Worm (Caenorhabditis elegans) whole organism, young adult: ENCODE measurements around the gene rpn-3.

Source experiments
- D2030.7 ChIP-seq: fragments of 200-800 bp; sonication (Bioruptor generic); IDR thresholded peaks from 2 replicates; pipeline ENCODE4 v1.3.6; 2022; ENCODE audit warnings: missing genetic modification reagents, missing genetic modification characterization, missing compliant biosample characterization
- F39B2.1 ChIP-seq: fragments of 200-800 bp; sonication (Bioruptor generic); IDR thresholded peaks from 2 replicates; pipeline ENCODE4 v1.3.6; 2022; ENCODE audit warnings: missing genetic modification reagents, missing genetic modification characterization, missing compliant biosample characterization
- F49E8.2 ChIP-seq: sonication (generic microtip); optimal IDR thresholded peaks from 3 replicates; lab custom pipeline; 2017; ENCODE audit warnings: missing genetic modification characterization, mild to moderate bottlenecking, missing compliant biosample characterization, antibody characterized with exemption, moderate library complexity; ENCODE audit not compliant: insufficient read depth
- F52B5.7 ChIP-seq: sonication (generic microtip); optimal IDR thresholded peaks from 2 replicates; lab custom pipeline; 2016; ENCODE audit warnings: mild to moderate bottlenecking, missing genetic modification characterization, missing compliant biosample characterization
- F55B11.4 ChIP-seq: sonication (generic microtip); optimal IDR thresholded peaks from 2 replicates; lab custom pipeline; 2016; ENCODE audit warnings: missing compliant biosample characterization, missing genetic modification characterization, borderline replicate concordance; ENCODE audit not compliant: insufficient read depth
- F57A8.1 ChIP-seq: fragments of 200-800 bp; sonication (Bioruptor generic); optimal IDR thresholded peaks from 2 replicates; lab custom pipeline; 2018; ENCODE audit warnings: mild to moderate bottlenecking, missing genetic modification characterization, moderate library complexity, missing compliant biosample characterization
- K12H6.12 ChIP-seq: fragments of 200-800 bp; sonication (Bioruptor generic); optimal IDR thresholded peaks from 2 replicates; lab custom pipeline; 2018; ENCODE audit warnings: mild to moderate bottlenecking, missing genetic modification characterization, missing compliant biosample characterization
- T07F8.4 ChIP-seq: sonication (generic microtip); optimal IDR thresholded peaks from 2 replicates; lab custom pipeline; 2016; ENCODE audit warnings: mild to moderate bottlenecking, missing genetic modification characterization, moderate library complexity, missing compliant biosample characterization
- Y53F4B.3 ChIP-seq: fragments of 200-800 bp; sonication (Bioruptor generic); IDR thresholded peaks from 2 replicates; pipeline ENCODE4 v1.3.6; 2022; ENCODE audit warnings: missing genetic modification reagents, missing genetic modification characterization, missing compliant biosample characterization
- Y56A3A.18 ChIP-seq: fragments of 200-800 bp; sonication (Bioruptor generic); IDR thresholded peaks from 2 replicates; pipeline ENCODE4 v1.3.6; 2022; ENCODE audit warnings: missing genetic modification reagents, missing genetic modification characterization, missing compliant biosample characterization
- Y67H2A.10 ChIP-seq: fragments of 200-800 bp; sonication (Bioruptor generic); conservative IDR thresholded peaks from 2 replicates; pipeline ENCODE4 v1.3.6; 2022; ENCODE audit warnings: missing genetic modification reagents, missing genetic modification characterization, missing compliant biosample characterization
- Y79H2A.3 ChIP-seq: fragments of 200-800 bp; sonication (Bioruptor generic); conservative IDR thresholded peaks from 2 replicates; pipeline ENCODE4 v1.3.6; 2022; ENCODE audit warnings: missing genetic modification reagents, missing genetic modification characterization, missing compliant biosample characterization
- ZK185.1 ChIP-seq: sonication (generic microtip); optimal IDR thresholded peaks from 2 replicates; lab custom pipeline; 2016; ENCODE audit warnings: mild to moderate bottlenecking, missing genetic modification characterization, missing compliant biosample characterization; ENCODE audit not compliant: poor library complexity, severe bottlenecking
- akir-1 ChIP-seq: fragments of 200-800 bp; sonication (Bioruptor generic); optimal IDR thresholded peaks from 2 replicates; lab custom pipeline; 2018; ENCODE audit warnings: mild to moderate bottlenecking, missing genetic modification characterization, moderate library complexity, missing compliant biosample characterization
- attf-3 ChIP-seq: fragments of 200-800 bp; sonication (Bioruptor generic); conservative IDR thresholded peaks from 2 replicates; pipeline ENCODE4 v1.3.6; 2022; ENCODE audit warnings: missing genetic modification reagents, missing genetic modification characterization, missing compliant biosample characterization
- attf-6 ChIP-seq: fragments of 200-800 bp; sonication (Bioruptor generic); IDR thresholded peaks from 2 replicates; pipeline ENCODE4 v1.3.6; 2022; ENCODE audit warnings: missing genetic modification reagents, missing genetic modification characterization, missing compliant biosample characterization
- cebp-1 ChIP-seq, 2 experiments: fragments of 200-800 bp in 1 of 2; sonication (Bioruptor generic) in 1 of 2; sonication (generic microtip) in 1 of 2; IDR thresholded peaks in 1 of 2; optimal IDR thresholded peaks in 1 of 2; 2 replicates each; pipeline versions ENCODE4 v1.3.6 to Lab custom; 2017 to 2022; ENCODE audit warnings: missing compliant biosample characterization in 2 of 2, missing genetic modification characterization in 2 of 2, mild to moderate bottlenecking in 1 of 2, missing genetic modification reagents in 1 of 2, moderate library complexity in 1 of 2
- cebp-2 ChIP-seq: fragments of 200-800 bp; sonication (Bioruptor generic); IDR thresholded peaks from 2 replicates; pipeline ENCODE4 v1.3.6; 2022; ENCODE audit warnings: missing genetic modification characterization, missing compliant biosample characterization
- ceh-40 ChIP-seq: fragments of 200-800 bp; sonication (Bioruptor generic); IDR thresholded peaks from 2 replicates; pipeline ENCODE4 v1.3.6; 2022; ENCODE audit warnings: missing genetic modification characterization, missing compliant biosample characterization
- chd-7 ChIP-seq: sonication (generic microtip); optimal IDR thresholded peaks from 2 replicates; lab custom pipeline; 2016; ENCODE audit warnings: mild to moderate bottlenecking, missing genetic modification characterization, moderate library complexity, missing compliant biosample characterization
- die-1 ChIP-seq: sonication (generic microtip); optimal IDR thresholded peaks from 2 replicates; lab custom pipeline; 2016; ENCODE audit warnings: missing genotype, mild to moderate bottlenecking, missing genetic modification characterization, missing compliant biosample characterization
- dox-1 ChIP-seq: fragments of 200-800 bp; sonication (Bioruptor generic); IDR thresholded peaks from 2 replicates; pipeline ENCODE4 v1.3.6; 2022; ENCODE audit warnings: missing genetic modification reagents, missing genetic modification characterization, missing compliant biosample characterization
- dpl-1 ChIP-seq: fragments of 150-350 bp; optimal IDR thresholded peaks from 2 replicates; lab custom pipeline; 2014; ENCODE audit warnings: missing biosample characterization, missing genetic modification reagents, missing genetic modification characterization
- ets-4 ChIP-seq: fragments of 200-800 bp; sonication (Bioruptor generic); optimal IDR thresholded peaks from 2 replicates; lab custom pipeline; 2018; ENCODE audit warnings: mild to moderate bottlenecking, missing genetic modification characterization, missing compliant biosample characterization
- gei-17 ChIP-seq: fragments of 200-800 bp; sonication (Bioruptor generic); optimal IDR thresholded peaks from 2 replicates; lab custom pipeline; 2018; ENCODE audit warnings: mild to moderate bottlenecking, missing genetic modification characterization, missing compliant biosample characterization
- him-1 ChIP-seq: sonication (generic microtip); optimal IDR thresholded peaks from 2 replicates; lab custom pipeline; 2016; ENCODE audit warnings: missing genotype, missing genetic modification reagents, missing genetic modification characterization, missing compliant biosample characterization
- hsf-1 ChIP-seq: fragments of 200-800 bp; sonication (Bioruptor generic); IDR thresholded peaks from 2 replicates; pipeline ENCODE4 v1.3.6; 2022; ENCODE audit warnings: missing genetic modification reagents, missing genetic modification characterization, missing compliant biosample characterization
- let-526 ChIP-seq: fragments of 200-800 bp; sonication (Bioruptor generic); IDR thresholded peaks from 2 replicates; pipeline ENCODE4 v1.3.6; 2022; ENCODE audit warnings: missing genetic modification reagents, missing genetic modification characterization, missing compliant biosample characterization
- let-607 ChIP-seq, 2 experiments: fragments of 200-800 bp in 1 of 2; sonication (Bioruptor generic) in 1 of 2; sonication (generic microtip) in 1 of 2; optimal IDR thresholded peaks; 2 replicates each; lab custom pipeline; 2016 to 2018; ENCODE audit warnings: mild to moderate bottlenecking in 2 of 2, missing compliant biosample characterization in 2 of 2, missing genetic modification characterization in 2 of 2, moderate library complexity in 2 of 2, missing genotype in 1 of 2
- lin-35 ChIP-seq, 3 experiments: fragments of 150-350 bp in 2 of 3; sonication (generic microtip) in 1 of 3; optimal IDR thresholded peaks; 2 replicates each; lab custom pipeline; 2014 to 2018; ENCODE audit warnings: missing biosample characterization in 3 of 3, missing genetic modification characterization in 3 of 3, missing genetic modification reagents in 3 of 3
- madf-6 ChIP-seq: fragments of 200-800 bp; sonication (Bioruptor generic); IDR thresholded peaks from 2 replicates; pipeline ENCODE4 v1.3.6; 2022; ENCODE audit warnings: missing genetic modification reagents, missing genetic modification characterization, missing compliant biosample characterization
- madf-8 ChIP-seq: fragments of 200-800 bp; sonication (Bioruptor generic); conservative IDR thresholded peaks from 2 replicates; pipeline ENCODE4 v1.3.6; 2022; ENCODE audit warnings: missing genetic modification reagents, missing genetic modification characterization, missing compliant biosample characterization
- mxl-1 ChIP-seq: sonication (generic microtip); optimal IDR thresholded peaks from 2 replicates; lab custom pipeline; 2016; ENCODE audit warnings: missing genetic modification characterization, missing compliant biosample characterization
- nhr-120 ChIP-seq: fragments of 200-800 bp; sonication (Bioruptor generic); IDR thresholded peaks from 2 replicates; pipeline ENCODE4 v1.3.6; 2022; ENCODE audit warnings: missing genetic modification characterization, missing compliant biosample characterization
- nhr-90 ChIP-seq: sonication (generic microtip); optimal IDR thresholded peaks from 2 replicates; lab custom pipeline; 2016; ENCODE audit warnings: missing genotype, mild to moderate bottlenecking, missing genetic modification characterization, missing compliant biosample characterization
- pbrm-1 ChIP-seq: fragments of 200-800 bp; sonication (Bioruptor generic); IDR thresholded peaks from 2 replicates; pipeline ENCODE4 v1.3.6; 2022; ENCODE audit warnings: missing genetic modification reagents, missing genetic modification characterization, missing compliant biosample characterization
- rcor-1 ChIP-seq: fragments of 200-800 bp; sonication (Bioruptor generic); IDR thresholded peaks from 2 replicates; pipeline ENCODE4 v1.3.6; 2022; ENCODE audit warnings: missing genetic modification reagents, missing genetic modification characterization, missing compliant biosample characterization
- rec-8 ChIP-seq, 2 experiments: sonication (generic microtip); optimal IDR thresholded peaks; 2 replicates each; lab custom pipeline; 2016; ENCODE audit warnings: mild to moderate bottlenecking in 2 of 2, missing genetic modification characterization in 2 of 2, missing genetic modification reagents in 2 of 2, missing genotype in 2 of 2, missing biosample characterization in 1 of 2, missing compliant biosample characterization in 1 of 2, moderate library complexity in 1 of 2
- snpc-1.1 ChIP-seq: sonication (generic microtip); optimal IDR thresholded peaks from 2 replicates; lab custom pipeline; 2017; ENCODE audit warnings: missing genetic modification characterization, mild to moderate bottlenecking, missing compliant biosample characterization, antibody characterized with exemption, moderate library complexity, missing genotype, missing genetic modification reagents; ENCODE audit not compliant: insufficient read depth
- sptf-2 ChIP-seq: fragments of 200-800 bp; sonication (Bioruptor generic); optimal IDR thresholded peaks from 2 replicates; lab custom pipeline; 2018; ENCODE audit warnings: mild to moderate bottlenecking, missing genetic modification characterization, missing compliant biosample characterization
- tbp1 ChIP-seq: fragments of 200-800 bp; sonication (Bioruptor generic); optimal IDR thresholded peaks from 2 replicates; lab custom pipeline; 2018; ENCODE audit warnings: mild to moderate bottlenecking, missing genetic modification characterization, missing compliant biosample characterization
- zim-3 ChIP-seq: sonication (generic microtip); optimal IDR thresholded peaks from 2 replicates; lab custom pipeline; 2017; ENCODE audit warnings: mild to moderate bottlenecking, missing genetic modification characterization, moderate library complexity, missing compliant biosample characterization
- ztf-18 ChIP-seq: sonication (generic microtip); optimal IDR thresholded peaks from 2 replicates; lab custom pipeline; 2016; ENCODE audit warnings: missing genotype, mild to moderate bottlenecking, missing genetic modification characterization, missing compliant biosample characterization
- ztf-25 ChIP-seq: fragments of 200-800 bp; sonication (Bioruptor generic); IDR thresholded peaks from 2 replicates; pipeline ENCODE4 v1.3.6; 2022; ENCODE audit warnings: missing genetic modification reagents, missing genetic modification characterization, missing compliant biosample characterization
- ztf-28 ChIP-seq: fragments of 200-800 bp; sonication (Bioruptor generic); IDR thresholded peaks from 2 replicates; pipeline ENCODE4 v1.3.6; 2022; ENCODE audit warnings: missing genetic modification reagents, missing genetic modification characterization, missing compliant biosample characterization
- ztf-3 ChIP-seq: fragments of 200-800 bp; sonication (Bioruptor generic); optimal IDR thresholded peaks from 2 replicates; lab custom pipeline; 2018; ENCODE audit warnings: mild to moderate bottlenecking, missing genetic modification characterization, missing compliant biosample characterization
- ztf-6 ChIP-seq: fragments of 200-800 bp; sonication (Bioruptor generic); IDR thresholded peaks from 2 replicates; pipeline ENCODE4 v1.3.6; 2022; ENCODE audit warnings: missing genetic modification reagents, missing genetic modification characterization, missing compliant biosample characterization

Gene rpn-3

ce11 chrIII:8473292-8473691, 26.1 kb downstream of the rpn-3 start:
- TF ChIP-seq snpc-1.1 (no peak), ztf-25 (GFP tag; lab: Robert Waterston, UW) (0 out of 2 replicates have a peak, but pooled peaks have one; percentile 51), Y79H2A.3 (GFP tag; lab: Robert Waterston, UW) (no peak), cebp-2 (0 out of 2 replicates have a peak, but pooled peaks have one; percentile 36), madf-8 (GFP tag; lab: Robert Waterston, UW) (no peak; the same call in 1 of the 2 replicates), dpl-1 (GFP tag; lab: Kevin White, UChicago) (no peak), chd-7 (tag; lab: Kevin White, UChicago) (no peak), F52B5.7 (tag; lab: Kevin White, UChicago) (peak; percentile 15), hsf-1 (GFP tag; lab: Robert Waterston, UW) (peak; percentile 56; the same call in 1 of the 2 replicates), gei-17 (no peak), madf-6 (peak; percentile 61; the same call in 1 of the 2 replicates), D2030.7 (peak; percentile 63), Y56A3A.18 (GFP tag; lab: Robert Waterston, UW) (no peak), attf-6 (GFP tag; lab: Robert Waterston, UW) (no peak), pbrm-1 (GFP tag; lab: Robert Waterston, UW) (peak; percentile 41; the same call in 1 of the 2 replicates), ztf-6 (GFP tag; lab: Robert Waterston, UW) (no peak), ztf-18 (tag; lab: Kevin White, UChicago) (peak; percentile 39), attf-3 (GFP tag; lab: Robert Waterston, UW) (no peak), rcor-1 (0 out of 2 replicates have a peak, but pooled peaks have one; percentile 30), F49E8.2 (no peak), T07F8.4 (no peak), cebp-1 (GFP tag; IDR thresholded peaks at IDR 0.05; lab: Robert Waterston, UW) (no peak), cebp-1 (tag; optimal IDR thresholded peaks at IDR 0.05; lab: Kevin White, UChicago) (no peak), F39B2.1 (GFP tag; lab: Robert Waterston, UW) (no peak), ceh-40 (GFP tag; lab: Robert Waterston, UW) (peak; percentile 60; the same call in 1 of the 2 replicates), zim-3 (tag; lab: Kevin White, UChicago) (no peak), ZK185.1 (no peak), ztf-3 (no peak), nhr-90 (tag; lab: Kevin White, UChicago) (peak; percentile 75), him-1 (tag; lab: Kevin White, UChicago) (peak; percentile 82), die-1 (peak; percentile 57), akir-1 (no peak), tbp1 (peak; percentile 89), nhr-120 (no peak), let-607 (tag; optimal IDR thresholded peaks at IDR 0.05; lab: Kevin White, UChicago) (no peak), rec-8 (tag; optimal IDR thresholded peaks at IDR 0.05; lab: Kevin White, UChicago) (peak in 1 of 2 experiments; percentile 25), Y67H2A.10 (GFP tag; lab: Robert Waterston, UW) (no peak), dox-1 (no peak), Y53F4B.3 (GFP tag; lab: Robert Waterston, UW) (no peak), F55B11.4 (tag; lab: Kevin White, UChicago) (no peak), let-526 (no peak), sptf-2 (no peak), ztf-28 (0 out of 2 replicates have a peak, but pooled peaks have one; percentile 42), mxl-1 (tag; lab: Kevin White, UChicago) (no peak), F57A8.1 (GFP tag; lab: Kevin White, UChicago) (no peak), K12H6.12 (tag; lab: Kevin White, UChicago) (no peak), ets-4 (GFP tag; lab: Kevin White, UChicago) (no peak), lin-35 (GFP tag; optimal IDR thresholded peaks at IDR 0.05; lab: Kevin White, UChicago) (no peak)
